Fruit fly (Drosophila melanogaster) whole organism, pupa: ENCODE data around the gene MTPAP.

Experiments
- CG10348 ChIP-seq: fragments of 200-800 bp; sonication (Bioruptor generic); IDR thresholded peaks from 2 replicates; pipeline ENCODE4 v1.3.6; 2022; ENCODE audit warnings: missing biosample characterization, missing genetic modification characterization
- CG12605 ChIP-seq: fragments of 200-800 bp; sonication (Bioruptor generic); IDR thresholded peaks from 2 replicates; pipeline ENCODE4 v1.3.6; 2022; ENCODE audit warnings: missing biosample characterization, missing genetic modification characterization
- CG13204 ChIP-seq: fragments of 200-800 bp; sonication (Bioruptor generic); optimal IDR thresholded peaks from 2 replicates; lab custom pipeline; 2018; ENCODE audit warnings: missing biosample characterization, mild to moderate bottlenecking, missing genetic modification characterization, moderate library complexity
- CG14655 ChIP-seq: fragments of 200-800 bp; sonication (Bioruptor generic); optimal IDR thresholded peaks from 3 replicates; lab custom pipeline; 2017; ENCODE audit warnings: mild to moderate bottlenecking, missing biosample characterization, missing genetic modification reagents, missing genetic modification characterization
- CG15710 ChIP-seq: fragments of 200-800 bp; sonication (Bioruptor generic); optimal IDR thresholded peaks from 2 replicates; lab custom pipeline; 2018; ENCODE audit warnings: missing biosample characterization, mild to moderate bottlenecking, missing genetic modification characterization, moderate library complexity
- CG17806 ChIP-seq: fragments of 200-800 bp; sonication (Bioruptor generic); optimal IDR thresholded peaks from 2 replicates; lab custom pipeline; 2018; ENCODE audit warnings: missing biosample characterization, mild to moderate bottlenecking, missing genetic modification characterization, moderate library complexity
- CG32121 ChIP-seq: fragments of 200-800 bp; sonication (Bioruptor generic); IDR thresholded peaks from 2 replicates; pipeline ENCODE4 v1.3.6; 2022; ENCODE audit warnings: missing biosample characterization, missing genetic modification characterization
- CG34367 ChIP-seq: fragments of 200-800 bp; sonication (Bioruptor generic); optimal IDR thresholded peaks from 2 replicates; lab custom pipeline; 2018; ENCODE audit warnings: missing biosample characterization, mild to moderate bottlenecking, missing genetic modification characterization
- CG4496 ChIP-seq: fragments of 200-800 bp; sonication (Bioruptor generic); IDR thresholded peaks from 3 replicates; pipeline ENCODE4 v1.3.6; 2022; ENCODE audit warnings: missing biosample characterization, missing genetic modification characterization
- CG8159 ChIP-seq: fragments of 200-800 bp; sonication (Bioruptor generic); optimal IDR thresholded peaks from 3 replicates; lab custom pipeline; 2018; ENCODE audit warnings: missing biosample characterization, mild to moderate bottlenecking, missing genetic modification characterization, moderate library complexity
- CG8301 ChIP-seq: fragments of 200-800 bp; sonication (Bioruptor generic); optimal IDR thresholded peaks from 2 replicates; lab custom pipeline; 2018; ENCODE audit warnings: missing biosample characterization, mild to moderate bottlenecking, missing genetic modification characterization
- CG9948 ChIP-seq: fragments of 200-800 bp; sonication (Bioruptor generic); optimal IDR thresholded peaks from 2 replicates; lab custom pipeline; 2018; ENCODE audit warnings: missing biosample characterization, mild to moderate bottlenecking, missing genetic modification characterization, moderate library complexity
- D1 ChIP-seq: fragments of 200-800 bp; sonication (Bioruptor generic); optimal IDR thresholded peaks from 2 replicates; lab custom pipeline; 2018; ENCODE audit warnings: missing biosample characterization, mild to moderate bottlenecking, missing genetic modification characterization, moderate library complexity
- EcR ChIP-seq: fragments of 200-800 bp; sonication (Bioruptor generic); optimal IDR thresholded peaks from 3 replicates; lab custom pipeline; 2019; ENCODE audit warnings: missing biosample characterization, missing genetic modification characterization, mild to moderate bottlenecking, moderate library complexity, missing genetic modification reagents
- Ets98B ChIP-seq: fragments of 200-800 bp; sonication (Bioruptor generic); IDR thresholded peaks from 2 replicates; pipeline ENCODE4 v1.3.6; 2022; ENCODE audit warnings: missing biosample characterization, missing genetic modification characterization
- Pif1A ChIP-seq: fragments of 200-800 bp; sonication (Bioruptor generic); optimal IDR thresholded peaks from 3 replicates; lab custom pipeline; 2016; ENCODE audit warnings: missing biosample characterization, missing genetic modification characterization
- Pif1B ChIP-seq: fragments of 200-800 bp; sonication (Bioruptor generic); optimal IDR thresholded peaks from 3 replicates; lab custom pipeline; 2016; ENCODE audit warnings: missing biosample characterization, missing genetic modification characterization
- Snoo ChIP-seq: fragments of 200-800 bp; sonication (Bioruptor generic); optimal IDR thresholded peaks from 3 replicates; lab custom pipeline; 2017; ENCODE audit warnings: missing biosample characterization, mild to moderate bottlenecking, missing genetic modification characterization, inconsistent platforms
- fd96Ca ChIP-seq: fragments of 200-800 bp; sonication (Bioruptor generic); IDR thresholded peaks from 3 replicates; pipeline ENCODE4 v1.3.6; 2022; ENCODE audit warnings: missing biosample characterization, missing genetic modification characterization
- gl ChIP-seq: fragments of 200-800 bp; sonication (Bioruptor generic); optimal IDR thresholded peaks from 2 replicates; lab custom pipeline; 2018; ENCODE audit warnings: missing biosample characterization, mild to moderate bottlenecking, missing genetic modification characterization
- rn ChIP-seq: fragments of 200-800 bp; sonication (Bioruptor generic); IDR thresholded peaks from 2 replicates; pipeline ENCODE4 v1.3.6; 2022; ENCODE audit warnings: missing biosample characterization, missing genetic modification characterization

Gene MTPAP

dm6 chrX:1349255-1349654 is at the start of gene MTPAP:
Gene MTPAP (minus strand): TSS chrX:1349357.
- no peak for TF ChIP-seq CG9948 (tag; lab: Kevin White, UChicago)
- TF ChIP-seq CG15710 (tag; lab: Kevin White, UChicago) = no peak
- no peak for TF ChIP-seq CG8159
- no peak for TF ChIP-seq CG17806 (tag; lab: Kevin White, UChicago)
- TF ChIP-seq CG13204 (GFP tag; lab: Kevin White, UChicago) = no peak
- no peak for TF ChIP-seq D1 (tag; lab: Kevin White, UChicago)
- no peak for TF ChIP-seq Ets98B (GFP tag; lab: Robert Waterston, UW)
- TF ChIP-seq gl (tag; lab: Kevin White, UChicago) = no peak
- TF ChIP-seq CG8301 (tag; lab: Kevin White, UChicago) = no peak
- no peak for TF ChIP-seq CG10348 (GFP tag; lab: Robert Waterston, UW)
- no peak for TF ChIP-seq Snoo
- no peak for TF ChIP-seq CG32121 (GFP tag; lab: Robert Waterston, UW)
- TF ChIP-seq CG14655 = no peak
- TF ChIP-seq CG12605 (GFP tag; lab: Robert Waterston, UW) = no peak
- TF ChIP-seq Pif1A (GFP tag; lab: Kevin White, UChicago) = no peak
- TF ChIP-seq rn (GFP tag; lab: Robert Waterston, UW) = no peak
- TF ChIP-seq CG4496 (GFP tag; lab: Robert Waterston, UW) = no peak

dm6 chrX:1398455-1399055 is 49.4 kb upstream of the MTPAP start:
- TF ChIP-seq CG8159 (peak; percentile 83), EcR (GFP tag; lab: Kevin White, UChicago) (no peak), rn (GFP tag; lab: Robert Waterston, UW) (peak; percentile 71), CG9948 (tag; lab: Kevin White, UChicago) (peak; percentile 75), CG8301 (tag; lab: Kevin White, UChicago) (peak; percentile 74), CG34367 (peak; percentile 78), CG10348 (GFP tag; lab: Robert Waterston, UW) (0 out of 2 replicates have a peak, but pooled peaks have one; percentile 33), fd96Ca (GFP tag; lab: Robert Waterston, UW) (peak; percentile 86), CG14655 (peak; percentile 77), Ets98B (GFP tag; lab: Robert Waterston, UW) (peak; percentile 59), Pif1B (GFP tag; lab: Kevin White, UChicago) (peak; percentile 79), CG12605 (GFP tag; lab: Robert Waterston, UW) (peak; percentile 51; the same call in 1 of the 2 replicates), Snoo (peak; percentile 64), CG32121 (GFP tag; lab: Robert Waterston, UW) (peak; percentile 63), D1 (tag; lab: Kevin White, UChicago) (no peak), CG4496 (GFP tag; lab: Robert Waterston, UW) (peak; percentile 85), CG15710 (tag; lab: Kevin White, UChicago) (peak; percentile 78), CG17806 (tag; lab: Kevin White, UChicago) (peak; percentile 73), gl (tag; lab: Kevin White, UChicago) (peak; percentile 62), Pif1A (GFP tag; lab: Kevin White, UChicago) (peak; percentile 85), CG13204 (GFP tag; lab: Kevin White, UChicago) (no peak)

dm6 chrX:1397649-1398454 is 48.7 kb upstream of the MTPAP start:
- TF ChIP-seq CG8301 (tag; lab: Kevin White, UChicago) = no peak
- TF ChIP-seq CG13204 (GFP tag; lab: Kevin White, UChicago) = peak; percentile 4

dm6 chrX:1392875-1393274 is 43.7 kb upstream of the MTPAP start, which contains the start of gene Rilpl:
Gene Rilpl (plus strand): TSS chrX:1393054.
- TF ChIP-seq CG4496 (GFP tag; lab: Robert Waterston, UW) = peak; percentile 41; the same call in 1 of the 3 replicates
- TF ChIP-seq CG14655 = no peak
- no peak for TF ChIP-seq gl (tag; lab: Kevin White, UChicago)
- no peak for TF ChIP-seq CG13204 (GFP tag; lab: Kevin White, UChicago)
- TF ChIP-seq CG32121 (GFP tag; lab: Robert Waterston, UW) = peak; percentile 22; the same call in 1 of the 2 replicates

DNA sequence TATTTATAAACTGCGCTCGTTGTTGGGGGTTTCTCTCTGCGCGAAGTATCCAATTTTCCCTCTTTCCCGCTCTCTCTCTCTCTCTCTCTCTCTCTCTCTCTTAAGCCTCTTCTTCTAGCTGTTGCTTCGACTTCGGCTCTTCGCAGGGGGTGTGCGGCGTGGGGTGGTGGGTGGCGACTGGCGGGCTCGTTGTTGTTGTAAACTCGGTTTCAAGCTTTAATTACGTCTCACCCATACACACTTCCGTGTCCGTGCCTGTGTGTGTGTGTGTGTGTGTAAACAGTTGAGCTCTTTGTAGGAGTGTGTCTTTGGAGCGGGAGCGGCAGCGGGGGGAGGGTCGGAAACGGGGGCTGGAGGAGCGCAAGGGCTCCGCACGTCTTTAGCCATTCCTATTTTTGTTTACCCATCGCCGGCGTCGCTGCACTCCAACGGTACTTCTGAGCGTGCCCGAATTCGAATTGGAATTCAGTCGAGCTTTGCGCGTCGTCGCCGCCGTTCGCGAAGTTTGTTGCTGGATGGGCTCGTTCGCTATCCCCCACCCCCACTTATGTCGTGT is 39.1 kb upstream of the MTPAP start:
- TF ChIP-seq Ets98B (GFP tag; lab: Robert Waterston, UW) (peak; percentile 6; the same call in 1 of the 2 replicates), CG9948 (tag; lab: Kevin White, UChicago) (no peak), fd96Ca (GFP tag; lab: Robert Waterston, UW) (no peak), CG17806 (tag; lab: Kevin White, UChicago) (no peak), Pif1A (GFP tag; lab: Kevin White, UChicago) (no peak), CG8301 (tag; lab: Kevin White, UChicago) (no peak), gl (tag; lab: Kevin White, UChicago) (no peak), CG34367 (no peak), CG32121 (GFP tag; lab: Robert Waterston, UW) (no peak), CG13204 (GFP tag; lab: Kevin White, UChicago) (peak; percentile 95), rn (GFP tag; lab: Robert Waterston, UW) (no peak), CG14655 (no peak), Pif1B (GFP tag; lab: Kevin White, UChicago) (no peak), Snoo (no peak), EcR (GFP tag; lab: Kevin White, UChicago) (peak; percentile 21), CG4496 (GFP tag; lab: Robert Waterston, UW) (no peak), CG15710 (tag; lab: Kevin White, UChicago) (no peak)
